Worm (Caenorhabditis elegans): ENCODE data around the gene best-5.

Gene best-5

ce11 chrIII:9725114-9725513 is 35.1 kb upstream of the best-5 start, which contains the start of gene clec-162:
Gene clec-162 (minus strand): TSS chrIII:9725214.
- no peak for TF ChIP-seq lin-35 (GFP tag; optimal IDR thresholded peaks at IDR 0.05)
- no peak for TF ChIP-seq efl-1 (optimal IDR thresholded peaks at IDR 0.05)
- no peak for TF ChIP-seq efl-1 (GFP tag; optimal IDR thresholded peaks at IDR 0.05 in 1 of 2)
- TF ChIP-seq xbp-1 (tag; optimal IDR thresholded peaks at IDR 0.05): no peak
- TF ChIP-seq nhr-28 (tag; optimal IDR thresholded peaks at IDR 0.05): no peak
- TF ChIP-seq fkh-10 (GFP tag; optimal IDR thresholded peaks at IDR 0.05): no peak
- TF ChIP-seq nhr-11 (tag; optimal IDR thresholded peaks at IDR 0.05): no peak
- TF ChIP-seq mab-9 (GFP tag; IDR thresholded peaks at IDR 0.05): no peak
- TF ChIP-seq ets-5 (GFP tag; IDR thresholded peaks at IDR 0.05): no peak
- no peak for TF ChIP-seq egl-27 (tag; optimal IDR thresholded peaks at IDR 0.05)
- no peak for TF ChIP-seq nhr-71 (tag; optimal IDR thresholded peaks at IDR 0.05)
- no peak for TF ChIP-seq hlh-4 (tag; optimal IDR thresholded peaks at IDR 0.05)
- no peak for TF ChIP-seq ceh-82 (tag; optimal IDR thresholded peaks at IDR 0.05)
- TF ChIP-seq nhr-12 (tag; optimal IDR thresholded peaks at IDR 0.05): no peak
- TF ChIP-seq ama-1 (optimal IDR thresholded peaks at IDR 0.05): no peak
- TF ChIP-seq nhr-47 (tag; optimal IDR thresholded peaks at IDR 0.05): no peak
- TF ChIP-seq aly-2 (tag; optimal IDR thresholded peaks at IDR 0.05): no peak
- TF ChIP-seq unc-86 (tag; optimal IDR thresholded peaks at IDR 0.05): no peak
- no peak for TF ChIP-seq blmp-1 (tag; optimal IDR thresholded peaks at IDR 0.05)
- TF ChIP-seq C16A3.4 (tag; optimal IDR thresholded peaks at IDR 0.05): no peak
- TF ChIP-seq unc-30 (tag; optimal IDR thresholded peaks at IDR 0.05): no peak

- TF ChIP-seq nhr-20 (tag; optimal IDR thresholded peaks at IDR 0.05) (peak; percentile 5), ztf-11 (tag; optimal IDR thresholded peaks at IDR 0.05) (no peak), rnt-1 (tag; optimal IDR thresholded peaks at IDR 0.05) (no peak), tlp-1 (tag; optimal IDR thresholded peaks at IDR 0.05) (peak; percentile 59), pqm-1 (tag; optimal IDR thresholded peaks at IDR 0.05) (peak; percentile 44), Y116A8C.19 (tag; optimal IDR thresholded peaks at IDR 0.05; ENCODE audit: borderline replicate concordance) (no peak), lin-35 (GFP tag; optimal IDR thresholded peaks at IDR 0.05) (peak in 1 of 2 experiments; percentile 26), jun-1 (tag; optimal IDR thresholded peaks at IDR 0.05) (no peak), elt-2 (tag; optimal IDR thresholded peaks at IDR 0.05) (peak; percentile 91), nhr-71 (tag; optimal IDR thresholded peaks at IDR 0.05) (peak; percentile 8)
These were observed 31.9 kb upstream of the best-5 start for ce11 chrIII:9721991-9722390.

ce11 chrIII:9720191-9720590 is 30.1 kb upstream of the best-5 start, which contains the start of gene ncx-7:
Gene ncx-7 (minus strand): TSS chrIII:9720291.
- TF ChIP-seq hlh-17 (GFP tag; optimal IDR thresholded peaks at IDR 0.05; ENCODE audit: borderline replicate concordance): no peak
- peak; percentile 39 for TF ChIP-seq elt-2 (tag; optimal IDR thresholded peaks at IDR 0.05)

- TF ChIP-seq zip-4 (GFP tag; optimal IDR thresholded peaks at IDR 0.05): peak; percentile 64
- peak; percentile 78 for TF ChIP-seq swsn-7 (tag; optimal IDR thresholded peaks at IDR 0.05)
- TF ChIP-seq unc-86 (tag; optimal IDR thresholded peaks at IDR 0.05): peak; percentile 32
- peak; percentile 44 for TF ChIP-seq fos-1 (tag; optimal IDR thresholded peaks at IDR 0.05)
- peak; percentile 64 for TF ChIP-seq lin-14 (GFP tag; optimal IDR thresholded peaks at IDR 0.05)
- no peak for TF ChIP-seq zag-1 (tag; optimal IDR thresholded peaks at IDR 0.05)
- peak; percentile 99 for TF ChIP-seq snpc-4 (tag; optimal IDR thresholded peaks at IDR 0.05)
- peak; percentile 91 for TF ChIP-seq ama-1 (optimal IDR thresholded peaks at IDR 0.05)
- peak; percentile 20 for TF ChIP-seq egl-13 (tag; optimal IDR thresholded peaks at IDR 0.05)
- peak; percentile 24 for TF ChIP-seq ztf-4 (tag; optimal IDR thresholded peaks at IDR 0.05)
- no peak for TF ChIP-seq nhr-12 (tag; optimal IDR thresholded peaks at IDR 0.05)
- TF ChIP-seq ceh-82 (tag; optimal IDR thresholded peaks at IDR 0.05): peak; percentile 43 to 56 (median 48)
- TF ChIP-seq tbx-2 (tag; optimal IDR thresholded peaks at IDR 0.05): peak; percentile 60
- TF ChIP-seq aly-2 (tag; optimal IDR thresholded peaks at IDR 0.05): peak; percentile 77
- TF ChIP-seq C34B4.2 (tag; optimal IDR thresholded peaks at IDR 0.05): no peak
- no peak for TF ChIP-seq nhr-28 (tag; optimal IDR thresholded peaks at IDR 0.05)
- TF ChIP-seq xbp-1 (tag; optimal IDR thresholded peaks at IDR 0.05): peak; percentile 58
- TF ChIP-seq ceh-8 (GFP tag; optimal IDR thresholded peaks at IDR 0.05): peak; percentile 8
- TF ChIP-seq dpl-1 (GFP tag; optimal IDR thresholded peaks at IDR 0.05): peak; percentile 7 to 46 (median 25)
- TF ChIP-seq pax-3 (tag; optimal IDR thresholded peaks at IDR 0.05): peak; percentile 50
- TF ChIP-seq hlh-4 (tag; optimal IDR thresholded peaks at IDR 0.05): no peak
- peak; percentile 62 for TF ChIP-seq grh-1 (GFP tag; IDR thresholded peaks at IDR 0.05)
- TF ChIP-seq nhr-47 (tag; optimal IDR thresholded peaks at IDR 0.05): peak; percentile 84
- peak; percentile 90 for TF ChIP-seq rnt-1 (tag; optimal IDR thresholded peaks at IDR 0.05)
- TF ChIP-seq elt-3 (tag; optimal IDR thresholded peaks at IDR 0.05): peak in 4 of 6 experiments; percentile 3 to 14 (median 8)
- peak in 1 of 2 experiments; percentile 37 for TF ChIP-seq ztf-11 (tag; optimal IDR thresholded peaks at IDR 0.05)
- peak; percentile 35 for TF ChIP-seq lin-15B (tag; optimal IDR thresholded peaks at IDR 0.05)
These were observed 27.2 kb upstream of the best-5 start for ce11 chrIII:9717243-9717642.

All from whole organism, L1 larva.